Fruit fly (Drosophila melanogaster): Measurements from ENCODE around the gene Rev1.
A peak's percentile ranks its signal among the peaks of the same experiment; 100 is the strongest.

Gene Rev1

dm6 chr3L:681793-682369, 27.7 kb downstream of the Rev1 start (continued):
- TF ChIP-seq pros (GFP tag; optimal IDR thresholded peaks at IDR 0.05) (peak; percentile 73), Gug (GFP tag; IDR thresholded peaks at IDR 0.05) (no peak), bab2 (GFP tag; optimal IDR thresholded peaks at IDR 0.05) (peak; percentile 33), bsh (GFP tag; optimal IDR thresholded peaks at IDR 0.05) (peak in 1 of 2 experiments; percentile 23), CG17385 (GFP tag; optimal IDR thresholded peaks at IDR 0.05) (peak; percentile 35), Sin3A (optimal IDR thresholded peaks at IDR 0.05) (peak; percentile 46), CG14014 (GFP tag; IDR thresholded peaks at IDR 0.05) (peak; percentile 58; the same call in 1 of the 2 replicates), bcd (GFP tag; optimal IDR thresholded peaks at IDR 0.05) (peak; percentile 43), Spps (tag; optimal IDR thresholded peaks at IDR 0.05) (peak; percentile 5), Sox102F (GFP tag; optimal IDR thresholded peaks at IDR 0.05) (no peak), CG15514 (GFP tag; optimal IDR thresholded peaks at IDR 0.05) (peak; percentile 70), CG15479 (GFP tag; optimal IDR thresholded peaks at IDR 0.05) (peak; percentile 70), Nf-YA (GFP tag; IDR thresholded peaks at IDR 0.05) (no peak), TFAM (GFP tag; optimal IDR thresholded peaks at IDR 0.05) (no peak), CG13424 (tag; optimal IDR thresholded peaks at IDR 0.05) (peak; percentile 24), CG8924 (tag; optimal IDR thresholded peaks at IDR 0.05) (peak; percentile 78), pzg (GFP tag; optimal IDR thresholded peaks at IDR 0.05) (peak; percentile 76), gcm2 (GFP tag; optimal IDR thresholded peaks at IDR 0.05) (peak; percentile 32), CG12104 (GFP tag; optimal IDR thresholded peaks at IDR 0.05) (peak; percentile 27), row (GFP tag; IDR thresholded peaks at IDR 0.05) (peak; percentile 33; the same call in 2 of the 3 replicates), Dll (GFP tag; IDR thresholded peaks at IDR 0.05; ENCODE audit: partially characterized antibody) (peak; percentile 41; the same call in 2 of the 4 replicates), CG10543 (GFP tag; optimal IDR thresholded peaks at IDR 0.05) (peak; percentile 67), Side (GFP tag; optimal IDR thresholded peaks at IDR 0.05) (peak; percentile 29), C15 (GFP tag; IDR thresholded peaks at IDR 0.05) (no peak), CG34224 (GFP tag; IDR thresholded peaks at IDR 0.05; ENCODE audit: partially characterized antibody) (peak; percentile 64), HmgZ (tag; optimal IDR thresholded peaks at IDR 0.05) (peak; percentile 68), CG18262 (tag; optimal IDR thresholded peaks at IDR 0.05) (peak; percentile 5), CG10462 (GFP tag; optimal IDR thresholded peaks at IDR 0.05) (no peak), crol (GFP tag; IDR thresholded peaks at IDR 0.05) (peak; percentile 34; the same call in 1 of the 2 replicates), ERR (GFP tag; optimal IDR thresholded peaks at IDR 0.05) (peak; percentile 8), gt (GFP tag; IDR thresholded peaks at IDR 0.05) (no peak), grn (GFP tag; optimal IDR thresholded peaks at IDR 0.05) (peak; percentile 68), caup (GFP tag; optimal IDR thresholded peaks at IDR 0.05; ENCODE audit: severe bottlenecking) (peak; percentile 67), CG13123 (GFP tag; optimal IDR thresholded peaks at IDR 0.05) (no peak), Asciz (GFP tag; optimal IDR thresholded peaks at IDR 0.05) (peak; percentile 39), CG13624 (GFP tag; optimal IDR thresholded peaks at IDR 0.05) (peak; percentile 17), kay (GFP tag; optimal IDR thresholded peaks at IDR 0.05) (no peak), her (GFP tag; optimal IDR thresholded peaks at IDR 0.05) (no peak), CTCF (GFP tag; optimal IDR thresholded peaks at IDR 0.05) (peak; percentile 35), CG17186 (GFP tag; optimal IDR thresholded peaks at IDR 0.05) (peak; percentile 18), kah (GFP tag; optimal IDR thresholded peaks at IDR 0.05) (peak; percentile 80), Deaf1 (tag; optimal IDR thresholded peaks at IDR 0.05) (peak; percentile 34), sisA (GFP tag; IDR thresholded peaks at IDR 0.05) (no peak), mirr (GFP tag; optimal IDR thresholded peaks at IDR 0.05) (peak; percentile 62), CG10431 (GFP tag; optimal IDR thresholded peaks at IDR 0.05) (peak; percentile 56), wdn (GFP tag; IDR thresholded peaks at IDR 0.05) (no peak), sqz (GFP tag; optimal IDR thresholded peaks at IDR 0.05) (peak; percentile 44), NFAT (GFP tag; IDR thresholded peaks at IDR 0.05) (peak; percentile 32; the same call in 1 of the 2 replicates), CG9609 (GFP tag; optimal IDR thresholded peaks at IDR 0.05) (peak; percentile 42), ftz-f1 (GFP tag; optimal IDR thresholded peaks at IDR 0.05) (peak; percentile 8), Lpt (GFP tag; optimal IDR thresholded peaks at IDR 0.05) (no peak)
